Worm (Caenorhabditis elegans): Measurements from ENCODE around the gene cdgs-1.

DNA sequence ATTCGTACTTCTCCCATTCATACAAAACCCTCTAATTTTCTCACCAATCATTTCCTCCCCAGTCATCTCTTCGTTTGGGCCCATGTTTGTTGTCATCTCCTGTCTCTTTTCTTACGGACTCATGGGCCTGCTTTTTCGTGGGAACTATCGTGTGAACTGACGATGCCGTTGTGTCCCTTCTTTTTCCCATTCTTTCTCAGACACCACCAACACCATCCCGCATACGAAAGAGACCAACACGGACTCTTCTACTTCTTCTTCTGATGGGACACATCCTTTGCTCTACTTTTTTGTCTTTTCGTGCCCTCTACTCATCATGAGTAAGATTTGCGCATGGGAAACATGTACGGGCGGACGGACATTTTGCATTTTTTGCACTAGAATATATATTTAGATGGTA lies 34.8 kb upstream of the cdgs-1 start:
- TF ChIP-seq him-1 (tag; optimal IDR thresholded peaks at IDR 0.05) (no peak), dao-5 (tag; optimal IDR thresholded peaks at IDR 0.05) (no peak), W03F9.2 (tag; optimal IDR thresholded peaks at IDR 0.05) (no peak)
